Worm (Caenorhabditis elegans) whole organism, L1 larva: ENCODE measurements around the gene C46F2.1.

Experiments used
- alr-1 ChIP-seq: fragments of 200-800 bp; sonication (Bioruptor generic); optimal IDR thresholded peaks from 2 replicates; lab custom pipeline; 2018; ENCODE audit warnings: borderline replicate concordance, mild to moderate bottlenecking, missing genetic modification characterization, missing compliant biosample characterization
- ceh-82 ChIP-seq, 3 experiments: fragments of 150-350 bp in 1 of 3; sonication (generic microtip) in 2 of 3; optimal IDR thresholded peaks; 2 replicates each; lab custom pipeline; 2014 to 2017; ENCODE audit warnings: missing biosample characterization in 3 of 3, missing genetic modification characterization in 3 of 3
- efl-1 ChIP-seq, 4 experiments: fragments of 150-350 bp; optimal IDR thresholded peaks in 3 of 4; peaks in 1 of 4; 1 replicate in 1 of 4; 2 replicates in 3 of 4; lab custom pipeline; 2014; ENCODE audit warnings: missing biosample characterization in 2 of 4, missing genetic modification characterization in 2 of 4, missing genetic modification reagents in 2 of 4
- fkh-10 ChIP-seq: sonication (generic microtip); optimal IDR thresholded peaks from 2 replicates; lab custom pipeline; 2017; ENCODE audit warnings: missing biosample characterization, missing genetic modification reagents, missing genetic modification characterization
- grh-1 ChIP-seq: fragments of 200-800 bp; sonication (Bioruptor generic); IDR thresholded peaks from 2 replicates; pipeline ENCODE4 v1.3.6; 2022; ENCODE audit warnings: missing genetic modification reagents, missing genetic modification characterization, missing compliant biosample characterization
- sox-4 ChIP-seq: sonication (generic microtip); optimal IDR thresholded peaks from 2 replicates; lab custom pipeline; 2016; ENCODE audit warnings: missing genetic modification characterization, missing compliant biosample characterization
- unc-62 ChIP-seq: fragments of 150-350 bp; optimal IDR thresholded peaks from 2 replicates; lab custom pipeline; 2014; ENCODE audit warnings: missing biosample characterization, missing genetic modification reagents, missing genetic modification characterization

DNA sequence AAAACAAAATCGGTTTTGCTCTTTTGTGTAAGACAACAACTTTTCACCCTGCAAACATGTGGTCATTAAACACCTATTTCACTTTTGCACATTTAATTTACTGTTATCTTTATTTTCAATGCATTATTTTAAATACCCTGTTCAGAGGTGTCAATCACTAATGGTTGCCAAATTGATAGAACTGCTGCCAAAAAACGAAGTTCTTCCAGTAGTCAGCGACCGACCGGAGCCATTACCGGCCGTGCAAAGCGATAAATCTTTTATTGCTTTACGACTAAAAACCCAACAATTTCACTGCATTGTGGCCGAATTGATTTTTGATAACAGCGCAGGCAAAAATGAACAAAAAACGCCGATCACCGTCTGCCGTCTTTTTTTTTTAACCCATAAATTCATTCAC lies 3.3 kb upstream of the C46F2.1 start:
- TF ChIP-seq alr-1 (tag; lab: Kevin White, UChicago) = no peak
- TF ChIP-seq ceh-82 (tag; optimal IDR thresholded peaks at IDR 0.05; lab: Kevin White, UChicago) = no peak
- no peak for TF ChIP-seq unc-62 (GFP tag; lab: Kevin White, UChicago)
- no peak for TF ChIP-seq sox-4 (tag; lab: Kevin White, UChicago)
- TF ChIP-seq grh-1 = no peak
- TF ChIP-seq fkh-10 (GFP tag; lab: Kevin White, UChicago) = no peak
- no peak for TF ChIP-seq efl-1 (optimal IDR thresholded peaks at IDR 0.05; lab: Kevin White, UChicago)
- no peak for TF ChIP-seq efl-1 (GFP tag; optimal IDR thresholded peaks at IDR 0.05 in 1 of 2; lab: Kevin White, UChicago)
